Worm (Caenorhabditis elegans): ENCODE results near the gene ZK637.4.

Gene ZK637.4

ce11 chrIII:8873045-8873457 is 20.5 kb upstream of the ZK637.4 start (continued):
- TF ChIP-seq lir-3 (tag; optimal IDR thresholded peaks at IDR 0.05; ENCODE audit: poor library complexity) (no peak), fkh-10 (GFP tag; optimal IDR thresholded peaks at IDR 0.05) (peak; percentile 26), unc-130 (tag; optimal IDR thresholded peaks at IDR 0.05) (no peak), hpl-2 (GFP tag; optimal IDR thresholded peaks at IDR 0.05) (no peak), mep-1 (tag; optimal IDR thresholded peaks at IDR 0.05) (no peak), efl-1 (optimal IDR thresholded peaks at IDR 0.05) (no peak), efl-1 (GFP tag; optimal IDR thresholded peaks at IDR 0.05 in 1 of 2) (peak in 1 of 2 experiments; percentile 72), lsy-2 (tag; optimal IDR thresholded peaks at IDR 0.05) (no peak), snu-23 (GFP tag; optimal IDR thresholded peaks at IDR 0.05) (peak; percentile 8), C04F5.9 (tag; optimal IDR thresholded peaks at IDR 0.05) (no peak), hlh-4 (tag; optimal IDR thresholded peaks at IDR 0.05) (no peak), lin-13 (GFP tag; optimal IDR thresholded peaks at IDR 0.05) (no peak), nhr-19 (GFP tag; conservative IDR thresholded peaks at IDR 0.05) (no peak), nhr-11 (tag; optimal IDR thresholded peaks at IDR 0.05) (no peak), ztf-11 (tag; optimal IDR thresholded peaks at IDR 0.05) (no peak), nhr-71 (tag; optimal IDR thresholded peaks at IDR 0.05) (peak; percentile 19), pax-3 (tag; optimal IDR thresholded peaks at IDR 0.05) (no peak), lin-39 (tag; optimal IDR thresholded peaks at IDR 0.05) (no peak)

DNA sequence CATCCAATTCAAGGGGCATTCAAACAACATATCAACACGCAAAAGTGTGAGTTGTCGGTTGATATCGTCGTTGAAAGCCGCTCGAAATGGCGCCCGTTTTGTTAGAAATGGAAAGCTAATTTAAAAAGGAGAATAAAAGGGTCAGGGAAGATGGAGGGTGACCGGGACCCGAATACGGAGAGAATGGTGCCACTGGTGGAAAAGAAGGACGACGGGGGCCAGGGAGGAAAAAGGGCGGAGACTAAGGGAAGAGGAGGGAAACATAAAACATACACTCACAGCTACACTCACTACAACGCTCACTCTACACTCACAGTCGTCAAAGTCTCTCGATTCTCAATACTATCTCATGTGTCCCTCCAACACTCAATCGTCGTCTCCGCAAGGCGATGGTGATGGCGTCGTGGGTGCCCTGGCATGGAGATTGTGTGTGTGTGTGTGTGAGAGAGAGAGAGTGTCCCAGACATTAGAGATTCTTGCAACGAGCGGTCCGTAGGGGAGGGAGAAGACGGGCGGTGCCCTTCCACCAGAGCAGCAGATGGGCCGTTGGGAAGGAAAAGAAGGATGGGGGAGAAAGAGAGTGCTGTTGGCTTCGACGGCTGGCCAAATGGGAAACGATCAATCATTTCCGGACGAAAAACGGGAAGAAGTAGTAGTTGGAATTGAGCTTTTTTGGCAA is 19.4 kb upstream of the ZK637.4 start:
- no peak for TF ChIP-seq pax-3 (tag; optimal IDR thresholded peaks at IDR 0.05)
- no peak for TF ChIP-seq ceh-90 (tag; optimal IDR thresholded peaks at IDR 0.05)
- no peak for TF ChIP-seq unc-30 (tag; optimal IDR thresholded peaks at IDR 0.05)
- peak; percentile 71 to 84 (median 74) for TF ChIP-seq ceh-82 (tag; optimal IDR thresholded peaks at IDR 0.05)
- peak; percentile 68 for TF ChIP-seq dsc-1 (tag; optimal IDR thresholded peaks at IDR 0.05)
- TF ChIP-seq nhr-76 (tag; optimal IDR thresholded peaks at IDR 0.05), result no peak
- TF ChIP-seq lin-14 (GFP tag; optimal IDR thresholded peaks at IDR 0.05), result peak; percentile 97
- no peak for TF ChIP-seq hlh-17 (GFP tag; optimal IDR thresholded peaks at IDR 0.05; ENCODE audit: borderline replicate concordance)
- no peak for TF ChIP-seq nhr-12 (tag; optimal IDR thresholded peaks at IDR 0.05)
- peak; percentile 81 for TF ChIP-seq fkh-8 (tag; optimal IDR thresholded peaks at IDR 0.05)
- peak; percentile 61 for TF ChIP-seq egl-13 (tag; optimal IDR thresholded peaks at IDR 0.05)
- TF ChIP-seq ceh-63 (GFP tag; optimal IDR thresholded peaks at IDR 0.05), result no peak
- peak; percentile 70 for TF ChIP-seq fkh-10 (GFP tag; optimal IDR thresholded peaks at IDR 0.05)
- peak; percentile 70 for TF ChIP-seq lin-39 (tag; optimal IDR thresholded peaks at IDR 0.05)
- no peak for TF ChIP-seq pag-3 (tag; optimal IDR thresholded peaks at IDR 0.05; ENCODE audit: borderline replicate concordance, insufficient read depth)
- TF ChIP-seq tbx-2 (tag; optimal IDR thresholded peaks at IDR 0.05), result peak; percentile 84
- TF ChIP-seq alr-1 (tag; optimal IDR thresholded peaks at IDR 0.05; ENCODE audit: borderline replicate concordance), result no peak
- no peak for TF ChIP-seq unc-98 (GFP tag; IDR thresholded peaks at IDR 0.05)
- TF ChIP-seq mef-2 (tag; optimal IDR thresholded peaks at IDR 0.05), result peak; percentile 72
- peak in 1 of 2 experiments; percentile 35 for TF ChIP-seq mdl-1 (tag; optimal IDR thresholded peaks at IDR 0.05)
- TF ChIP-seq nhr-237 (tag; optimal IDR thresholded peaks at IDR 0.05), result no peak
- TF ChIP-seq zip-4 (GFP tag; optimal IDR thresholded peaks at IDR 0.05), result no peak
- peak in 1 of 2 experiments; percentile 35 for TF ChIP-seq egl-27 (tag; optimal IDR thresholded peaks at IDR 0.05)
- no peak for TF ChIP-seq vab-15 (tag; optimal IDR thresholded peaks at IDR 0.05)
- no peak for TF ChIP-seq unc-62 (GFP tag; optimal IDR thresholded peaks at IDR 0.05)
- TF ChIP-seq unc-86 (tag; optimal IDR thresholded peaks at IDR 0.05), result peak; percentile 88
- TF ChIP-seq blmp-1 (tag; optimal IDR thresholded peaks at IDR 0.05), result peak; percentile 42
- TF ChIP-seq nhr-84 (tag; optimal IDR thresholded peaks at IDR 0.05), result no peak
- no peak for TF ChIP-seq ets-5 (GFP tag; IDR thresholded peaks at IDR 0.05)
- no peak for TF ChIP-seq Y116A8C.19 (tag; optimal IDR thresholded peaks at IDR 0.05; ENCODE audit: borderline replicate concordance)
- no peak for TF ChIP-seq lin-15B (tag; optimal IDR thresholded peaks at IDR 0.05)
- TF ChIP-seq sptf-1 (tag; optimal IDR thresholded peaks at IDR 0.05), result no peak
- TF ChIP-seq elt-3 (tag; optimal IDR thresholded peaks at IDR 0.05), result no peak
- peak; percentile 21 for TF ChIP-seq F16B12.6 (tag; optimal IDR thresholded peaks at IDR 0.05)
- peak; percentile 28 for TF ChIP-seq aly-2 (tag; optimal IDR thresholded peaks at IDR 0.05)
- peak; percentile 13 for TF ChIP-seq sox-4 (tag; optimal IDR thresholded peaks at IDR 0.05)

Measured in whole organism, L1 larva.